Fruit fly (Drosophila melanogaster): Measurements from ENCODE around the gene CG42714.

The CG42714 gene

dm6 chr3L:6217806-6218205, 16.1 kb downstream of the CG42714 start, which contains the start of gene LanA (continued):
- TF ChIP-seq mld (GFP tag; IDR thresholded peaks at IDR 0.05; ENCODE audit: partially characterized antibody) (no peak), ind (GFP tag; optimal IDR thresholded peaks at IDR 0.05) (no peak), Hmx (GFP tag; optimal IDR thresholded peaks at IDR 0.05) (no peak), CG12942 (GFP tag; optimal IDR thresholded peaks at IDR 0.05) (no peak), chm (GFP tag; IDR thresholded peaks at IDR 0.05) (peak; percentile 82), HLH3B (GFP tag; IDR thresholded peaks at IDR 0.05) (no peak; the same call in 1 of the 2 replicates), sug (tag; optimal IDR thresholded peaks at IDR 0.05) (peak; percentile 26), ftz-f1 (GFP tag; optimal IDR thresholded peaks at IDR 0.05) (peak; percentile 2), CG5245 (GFP tag; optimal IDR thresholded peaks at IDR 0.05) (no peak), HHEX (GFP tag; optimal IDR thresholded peaks at IDR 0.05) (no peak), Dip3 (GFP tag; optimal IDR thresholded peaks at IDR 0.05) (no peak), lab (GFP tag; optimal IDR thresholded peaks at IDR 0.05) (peak; percentile 15), Hmr (GFP tag; optimal IDR thresholded peaks at IDR 0.05) (no peak), CG5180 (GFP tag; optimal IDR thresholded peaks at IDR 0.05) (no peak), chinmo (GFP tag; IDR thresholded peaks at IDR 0.05; ENCODE audit: partially characterized antibody) (no peak), ATbp (GFP tag; optimal IDR thresholded peaks at IDR 0.05) (no peak), aop (GFP tag; IDR thresholded peaks at IDR 0.05) (peak; percentile 76; the same call in 1 of the 2 replicates), Mad (GFP tag; optimal IDR thresholded peaks at IDR 0.05) (peak; percentile 6), CG11723 (GFP tag; optimal IDR thresholded peaks at IDR 0.05) (no peak), Dad (GFP tag; optimal IDR thresholded peaks at IDR 0.05) (no peak), Poxn (GFP tag; IDR thresholded peaks at IDR 0.05) (no peak), salm (tag; optimal IDR thresholded peaks at IDR 0.05) (peak; percentile 36), CG2199 (GFP tag; IDR thresholded peaks at IDR 0.05) (peak; percentile 71; the same call in 2 of the 3 replicates), HmgD (GFP tag; optimal IDR thresholded peaks at IDR 0.05) (no peak), CG10543 (GFP tag; optimal IDR thresholded peaks at IDR 0.05) (peak; percentile 19), CG7928 (GFP tag; optimal IDR thresholded peaks at IDR 0.05) (no peak), CG6254 (GFP tag; optimal IDR thresholded peaks at IDR 0.05) (no peak), grn (GFP tag; optimal IDR thresholded peaks at IDR 0.05) (no peak), Bgb (GFP tag; IDR thresholded peaks at IDR 0.05; ENCODE audit: partially characterized antibody) (peak; percentile 44; the same call in 1 of the 2 replicates), CG10267 (tag; optimal IDR thresholded peaks at IDR 0.05) (no peak), amos (GFP tag; IDR thresholded peaks at IDR 0.05; ENCODE audit: partially characterized antibody) (peak; percentile 23; the same call in 1 of the 2 replicates), CG14965 (GFP tag; optimal IDR thresholded peaks at IDR 0.05; ENCODE audit: borderline replicate concordance) (no peak), pfk (GFP tag; optimal IDR thresholded peaks at IDR 0.05) (peak; percentile 76), NFAT (GFP tag; IDR thresholded peaks at IDR 0.05) (0 out of 2 replicates have a peak, but pooled peaks have one; percentile 41), CG18476 (GFP tag; optimal IDR thresholded peaks at IDR 0.05) (no peak), MESR4 (GFP tag; optimal IDR thresholded peaks at IDR 0.05) (peak; percentile 24), Sox102F (GFP tag; optimal IDR thresholded peaks at IDR 0.05) (no peak), CG34376 (GFP tag; optimal IDR thresholded peaks at IDR 0.05) (peak; percentile 61), org-1 (GFP tag; optimal IDR thresholded peaks at IDR 0.05) (no peak), CG6854 (GFP tag; optimal IDR thresholded peaks at IDR 0.05) (no peak), CG4707 (GFP tag; optimal IDR thresholded peaks at IDR 0.05) (peak; percentile 7), CG32767 (GFP tag; IDR thresholded peaks at IDR 0.05) (0 out of 2 replicates have a peak, but pooled peaks have one; percentile 8), CG14014 (GFP tag; IDR thresholded peaks at IDR 0.05) (no peak), dmrt11E (tag; optimal IDR thresholded peaks at IDR 0.05) (no peak), Drgx (GFP tag; IDR thresholded peaks at IDR 0.05) (no peak), dysf (GFP tag; IDR thresholded peaks at IDR 0.05) (no peak), CG18619 (GFP tag; optimal IDR thresholded peaks at IDR 0.05) (no peak), CG7786 (GFP tag; optimal IDR thresholded peaks at IDR 0.05) (peak; percentile 4), Gsc (GFP tag; IDR thresholded peaks at IDR 0.05) (no peak), trem (tag; optimal IDR thresholded peaks at IDR 0.05) (no peak)
